Worm (Caenorhabditis elegans): ENCODE measurements around the gene Y45F10D.7.

ce11 chrIV:13748798-13749197 is 39.9 kb upstream of the Y45F10D.7 start:
- TF ChIP-seq him-1 (tag; optimal IDR thresholded peaks at IDR 0.05) (no peak), W03F9.2 (tag; optimal IDR thresholded peaks at IDR 0.05) (no peak)
